Worm (Caenorhabditis elegans): ENCODE results near the gene T14G8.3.

T14G8.3 gene

DNA sequence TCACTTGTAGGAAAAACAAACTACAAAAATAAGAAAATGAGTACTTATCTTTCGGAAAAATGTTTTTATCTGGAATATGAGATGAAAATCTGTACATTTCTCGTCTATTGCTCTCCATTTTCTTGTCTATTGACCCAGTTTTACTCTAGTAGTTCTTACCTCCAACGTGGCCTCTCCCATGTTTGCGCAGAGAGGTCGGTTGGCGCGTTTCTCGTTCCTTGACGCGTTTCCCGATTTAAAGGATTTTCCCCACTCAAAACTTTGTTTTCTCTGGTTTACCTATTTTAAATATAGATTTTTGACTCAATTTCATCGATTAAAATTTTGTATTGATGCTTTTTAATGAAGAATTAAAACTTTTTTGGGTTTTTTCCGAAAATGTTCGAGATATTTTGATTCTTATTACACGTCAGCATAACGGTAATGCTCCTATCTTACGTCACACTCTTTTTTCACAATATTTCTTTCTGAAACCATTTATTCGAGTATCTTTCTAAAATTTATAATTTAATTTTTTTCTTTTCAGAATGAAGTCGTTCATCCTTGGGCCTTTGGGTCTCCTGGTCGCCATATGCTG lies at the start of gene T14G8.3:
T14G8.3 (plus strand) TSS at position 527 of the 577 bp plus-strand sequence.
- TF ChIP-seq sma-9 (GFP tag; optimal IDR thresholded peaks at IDR 0.05): peak; percentile 56
- no peak for TF ChIP-seq sma-9 (tag; optimal IDR thresholded peaks at IDR 0.05)
- peak; percentile 46 for TF ChIP-seq sem-4 (tag; optimal IDR thresholded peaks at IDR 0.05)
- peak; percentile 63 for TF ChIP-seq fos-1 (tag; optimal IDR thresholded peaks at IDR 0.05)
- TF ChIP-seq F13H6.1 (tag; optimal IDR thresholded peaks at IDR 0.05): peak; percentile 67
- TF ChIP-seq ceh-82 (tag; optimal IDR thresholded peaks at IDR 0.05): no peak
- TF ChIP-seq egl-27 (tag; optimal IDR thresholded peaks at IDR 0.05): no peak
- TF ChIP-seq elt-1 (tag; optimal IDR thresholded peaks at IDR 0.05): no peak
- TF ChIP-seq lsy-2 (tag; optimal IDR thresholded peaks at IDR 0.05): peak; percentile 23 to 69
- TF ChIP-seq sma-3 (GFP tag; optimal IDR thresholded peaks at IDR 0.05): peak; percentile 56
- TF ChIP-seq crh-2 (tag; optimal IDR thresholded peaks at IDR 0.05): peak; percentile 72
- no peak for TF ChIP-seq alr-1 (tag; optimal IDR thresholded peaks at IDR 0.05)
- peak; percentile 54 for TF ChIP-seq nhr-21 (tag; optimal IDR thresholded peaks at IDR 0.05)
- TF ChIP-seq nhr-129 (tag; optimal IDR thresholded peaks at IDR 0.05): peak; percentile 57
- TF ChIP-seq C34F6.9 (tag; optimal IDR thresholded peaks at IDR 0.05): peak; percentile 49
- no peak for TF ChIP-seq peb-1 (tag; optimal IDR thresholded peaks at IDR 0.05)
- peak; percentile 55 for TF ChIP-seq lin-13 (GFP tag; optimal IDR thresholded peaks at IDR 0.05)
- no peak for TF ChIP-seq unc-62 (GFP tag; optimal IDR thresholded peaks at IDR 0.05)
- TF ChIP-seq gmeb-1 (tag; optimal IDR thresholded peaks at IDR 0.05): peak; percentile 46
- no peak for TF ChIP-seq nhr-77 (tag; optimal IDR thresholded peaks at IDR 0.05)
- peak; percentile 54 for TF ChIP-seq unc-55 (GFP tag; optimal IDR thresholded peaks at IDR 0.05)

DNA sequence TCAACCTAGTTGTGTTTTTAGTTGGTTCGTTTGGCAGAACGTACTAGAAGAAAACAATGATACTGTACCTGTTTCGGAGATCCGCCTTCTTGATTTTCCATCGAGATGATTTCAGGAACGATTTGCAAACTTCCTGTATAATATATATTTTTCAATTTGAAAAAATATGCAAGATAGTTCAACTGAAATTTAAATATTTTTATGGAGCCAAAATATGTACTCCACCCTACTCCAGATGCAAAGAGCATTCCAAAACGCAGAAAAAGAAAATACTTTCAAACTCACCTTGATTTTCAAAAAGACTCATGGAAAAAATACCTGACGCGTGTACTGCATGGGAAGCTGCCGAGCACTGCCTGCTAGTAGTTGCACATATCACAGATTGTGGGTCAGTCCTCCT lies 47.5 kb upstream of the T14G8.3 start, which contains the start of gene gei-3:
gei-3 (minus strand) TSS at position 101 of the 400 bp plus-strand sequence.
- TF ChIP-seq skn-1 (tag; optimal IDR thresholded peaks at IDR 0.05) (no peak), mab-5 (tag; optimal IDR thresholded peaks at IDR 0.05) (no peak), sem-4 (tag; optimal IDR thresholded peaks at IDR 0.05) (no peak), unc-55 (GFP tag; optimal IDR thresholded peaks at IDR 0.05) (no peak), ZK546.5 (tag; optimal IDR thresholded peaks at IDR 0.05) (no peak), lsy-2 (tag; optimal IDR thresholded peaks at IDR 0.05) (no peak), aly-2 (tag; optimal IDR thresholded peaks at IDR 0.05) (no peak), fos-1 (tag; optimal IDR thresholded peaks at IDR 0.05) (no peak), elt-1 (tag; optimal IDR thresholded peaks at IDR 0.05) (no peak), nhr-11 (tag; optimal IDR thresholded peaks at IDR 0.05) (no peak), sma-9 (GFP tag; optimal IDR thresholded peaks at IDR 0.05) (no peak), sma-9 (tag; optimal IDR thresholded peaks at IDR 0.05) (no peak)

DNA sequence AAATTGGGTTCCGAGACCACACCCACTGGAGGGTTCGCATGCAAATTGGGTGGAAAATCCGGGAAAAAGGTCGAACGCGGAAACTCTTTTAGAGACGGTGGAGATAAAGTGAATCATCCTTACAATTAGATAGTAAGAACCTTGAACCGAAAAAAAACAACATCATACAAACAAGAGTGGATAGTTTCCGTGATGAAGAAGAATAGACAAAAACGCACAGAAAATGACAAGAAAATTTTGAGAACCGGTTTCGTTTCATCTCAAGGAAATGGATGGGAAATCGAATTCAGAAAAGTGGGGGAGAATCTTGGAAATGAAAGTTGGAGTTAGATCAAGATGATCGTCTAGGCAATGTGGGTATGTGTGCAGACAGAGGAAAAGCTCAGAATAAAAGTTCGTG lies 45.7 kb upstream of the T14G8.3 start:
- TF ChIP-seq alr-1 (tag; optimal IDR thresholded peaks at IDR 0.05) (no peak), fos-1 (tag; optimal IDR thresholded peaks at IDR 0.05) (no peak), ama-1 (optimal IDR thresholded peaks at IDR 0.05) (no peak), nhr-21 (tag; optimal IDR thresholded peaks at IDR 0.05) (no peak), blmp-1 (tag; optimal IDR thresholded peaks at IDR 0.05; ENCODE audit: insufficient read depth) (no peak), lin-39 (tag; optimal IDR thresholded peaks at IDR 0.05) (no peak), unc-55 (GFP tag; optimal IDR thresholded peaks at IDR 0.05) (no peak), lin-11 (tag; optimal IDR thresholded peaks at IDR 0.05) (no peak), R02D3.7 (tag; optimal IDR thresholded peaks at IDR 0.05) (no peak), ztf-11 (tag; optimal IDR thresholded peaks at IDR 0.05) (no peak), unc-39 (tag; optimal IDR thresholded peaks at IDR 0.05) (no peak), nhr-77 (tag; optimal IDR thresholded peaks at IDR 0.05) (no peak)

DNA sequence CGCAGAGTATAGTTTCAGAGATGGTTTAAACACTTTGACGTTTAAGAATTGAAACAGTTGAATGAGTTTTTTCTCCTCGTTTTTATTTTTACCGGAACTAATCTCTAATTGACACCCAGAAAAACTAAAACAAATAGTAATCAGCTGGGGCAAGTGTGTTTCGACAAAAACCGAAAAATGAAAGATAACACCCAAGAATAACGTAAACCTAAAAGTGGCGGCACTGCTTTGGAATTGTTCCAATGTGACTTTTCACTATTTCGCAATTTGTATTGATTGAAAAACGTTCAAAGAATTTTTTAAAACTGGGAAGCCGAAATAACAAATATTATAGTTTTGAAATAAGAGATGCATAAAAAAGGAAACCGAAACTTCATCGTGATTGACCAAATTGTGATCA lies 42.3 kb upstream of the T14G8.3 start:
- no peak for TF ChIP-seq R02D3.7 (tag; optimal IDR thresholded peaks at IDR 0.05)
- TF ChIP-seq fos-1 (tag; optimal IDR thresholded peaks at IDR 0.05): peak; percentile 15

DNA sequence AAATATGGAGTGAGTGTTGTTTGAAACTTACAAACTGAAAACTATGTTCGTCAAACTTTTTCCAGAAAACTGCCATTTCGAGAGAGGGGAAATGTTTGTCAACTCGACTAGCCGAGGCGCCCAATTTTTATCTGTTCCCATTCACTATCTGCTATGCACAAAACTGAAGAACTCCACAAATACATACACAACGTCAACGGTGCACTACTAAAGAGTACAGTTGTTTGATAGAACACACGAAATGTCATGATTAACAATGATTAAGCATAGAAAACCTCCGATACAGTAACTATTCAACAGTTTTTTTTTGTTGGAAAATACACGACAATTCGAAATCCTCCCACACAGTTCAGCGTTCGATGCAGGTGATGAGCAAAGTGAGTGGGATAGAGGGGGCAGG lies 41.5 kb upstream of the T14G8.3 start:
- TF ChIP-seq fos-1 (tag; optimal IDR thresholded peaks at IDR 0.05): peak; percentile 7
- no peak for TF ChIP-seq F13H6.1 (tag; optimal IDR thresholded peaks at IDR 0.05)

DNA sequence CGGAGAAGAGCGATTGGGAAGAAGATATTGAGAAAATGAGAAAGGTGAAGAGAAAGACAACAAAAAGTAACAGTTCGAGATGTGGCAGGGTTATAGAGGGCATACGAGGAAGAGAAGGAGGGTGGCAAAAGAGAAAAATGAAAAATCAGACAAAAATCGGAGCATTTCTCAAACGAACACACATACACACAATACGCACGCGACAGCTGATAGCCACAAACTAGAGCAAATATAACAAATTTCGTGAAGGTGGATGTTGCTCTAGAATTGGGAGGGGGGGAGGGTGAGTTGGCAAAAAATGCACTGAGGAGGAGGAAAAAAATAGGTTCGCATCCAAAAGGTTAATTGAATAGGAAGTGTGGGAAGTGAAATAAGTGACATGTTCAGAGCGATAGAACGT lies 35.9 kb upstream of the T14G8.3 start:
- TF ChIP-seq unc-39 (tag; optimal IDR thresholded peaks at IDR 0.05) (no peak), ztf-4 (tag; optimal IDR thresholded peaks at IDR 0.05) (no peak), ztf-1 (GFP tag; conservative IDR thresholded peaks at IDR 0.05) (no peak)

Measured in whole organism, L2 larva.